Worm (Caenorhabditis elegans) whole organism, L4/young adult: ENCODE data around the gene C29E4.9.

ENCODE experiments used
- W03F9.2 ChIP-seq: fragments of 150-350 bp; optimal IDR thresholded peaks from 2 replicates; lab custom pipeline; 2014; ENCODE audit warnings: missing biosample characterization, missing genetic modification characterization
- him-1 ChIP-seq: sonication (generic microtip); optimal IDR thresholded peaks from 2 replicates; lab custom pipeline; 2016; ENCODE audit warnings: missing genotype, missing genetic modification reagents, missing genetic modification characterization, missing compliant biosample characterization

DNA sequence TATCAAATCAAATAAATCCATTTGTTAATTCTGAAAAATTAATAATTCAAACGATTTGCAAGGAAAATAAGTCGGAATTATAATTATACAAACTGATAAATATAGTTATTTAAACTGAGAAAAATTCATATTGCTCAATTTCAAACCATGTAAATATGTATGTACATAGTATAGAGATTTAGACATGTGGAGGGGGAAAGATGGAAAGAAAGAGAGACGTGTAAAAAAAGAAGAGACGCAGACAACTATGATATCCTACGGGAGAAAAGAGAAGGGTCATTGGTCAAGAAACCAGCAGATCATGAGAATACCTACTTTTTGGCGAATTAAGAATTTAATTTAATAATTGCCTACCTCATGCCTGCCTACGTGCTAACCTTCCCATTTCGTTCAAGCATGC, 1.2 kb upstream of the C29E4.9 start, which contains the start of gene C29E4.11:
- TF ChIP-seq him-1 (no peak), W03F9.2 (no peak)
